Worm (Caenorhabditis elegans) whole organism, L4 larva: Measurements from ENCODE around the gene dnj-17.

Source experiments
- attf-4 ChIP-seq: sonication (generic microtip); optimal IDR thresholded peaks from 3 replicates; lab custom pipeline; 2017; ENCODE audit warnings: missing biosample characterization, missing genetic modification characterization
- ces-1 ChIP-seq: fragments of 150-350 bp; sonication (generic microtip); optimal IDR thresholded peaks from 4 replicates; lab custom pipeline; 2014; ENCODE audit warnings: missing biosample characterization, missing genetic modification reagents, missing genetic modification characterization
- dve-1 ChIP-seq: sonication (generic microtip); optimal IDR thresholded peaks from 2 replicates; lab custom pipeline; 2017; ENCODE audit warnings: antibody characterized with exemption, mild to moderate bottlenecking, missing genetic modification characterization, missing compliant biosample characterization; ENCODE audit not compliant: insufficient read depth
- lin-13 ChIP-seq: fragments of 150-350 bp; optimal IDR thresholded peaks from 2 replicates; lab custom pipeline; 2014; ENCODE audit warnings: missing biosample characterization, missing genetic modification reagents, missing genetic modification characterization
- lin-39 ChIP-seq: fragments of 150-350 bp; optimal IDR thresholded peaks from 2 replicates; lab custom pipeline; 2014; ENCODE audit warnings: missing biosample characterization, missing genetic modification reagents, missing genetic modification characterization
- nhr-11 ChIP-seq: fragments of 150-350 bp; optimal IDR thresholded peaks from 2 replicates; lab custom pipeline; 2014; ENCODE audit warnings: missing biosample characterization, missing genetic modification characterization
- nhr-28 ChIP-seq: fragments of 150-350 bp; optimal IDR thresholded peaks from 2 replicates; lab custom pipeline; 2014; ENCODE audit warnings: missing biosample characterization, missing genetic modification characterization
- pqm-1 ChIP-seq: sonication (generic microtip); optimal IDR thresholded peaks from 2 replicates; lab custom pipeline; 2017; ENCODE audit warnings: missing biosample characterization, missing genetic modification characterization

- TF ChIP-seq ces-1 (GFP tag; lab: Kevin White, UChicago) (no peak), pqm-1 (tag; lab: Kevin White, UChicago) (no peak), nhr-28 (no peak), nhr-11 (tag; lab: Kevin White, UChicago) (no peak), lin-13 (GFP tag; lab: Kevin White, UChicago) (no peak), lin-39 (tag; lab: Kevin White, UChicago) (no peak), dve-1 (tag; lab: Kevin White, UChicago) (no peak), attf-4 (tag; lab: Kevin White, UChicago) (no peak)
Observed at ce11 chrIII:13359256-13359655, 33.9 kb downstream of the dnj-17 start, which contains the start of gene F53A2.9.
